Worm (Caenorhabditis elegans) whole organism, young adult: ENCODE measurements around the gene ddo-2.

Experiments used
- C06A6.2 ChIP-seq: fragments of 200-800 bp; sonication (Bioruptor generic); conservative IDR thresholded peaks from 2 replicates; pipeline ENCODE4 v1.3.6; 2022; ENCODE audit warnings: missing genetic modification characterization, missing compliant biosample characterization
- C17E4.6 ChIP-seq: fragments of 200-800 bp; sonication (Bioruptor generic); IDR thresholded peaks from 2 replicates; pipeline ENCODE4 v1.3.6; 2022; ENCODE audit warnings: missing genetic modification reagents, missing genetic modification characterization, missing compliant biosample characterization
- F10E7.11 ChIP-seq: sonication (generic microtip); optimal IDR thresholded peaks from 2 replicates; lab custom pipeline; 2017; ENCODE audit warnings: mild to moderate bottlenecking, missing genetic modification characterization, moderate library complexity, missing compliant biosample characterization
- F37B4.10 ChIP-seq: fragments of 200-800 bp; sonication (Bioruptor generic); IDR thresholded peaks from 2 replicates; pipeline ENCODE4 v1.3.6; 2022; ENCODE audit warnings: missing genetic modification characterization, missing compliant biosample characterization
- F49E8.2 ChIP-seq: sonication (generic microtip); optimal IDR thresholded peaks from 3 replicates; lab custom pipeline; 2017; ENCODE audit warnings: missing genetic modification characterization, mild to moderate bottlenecking, missing compliant biosample characterization, antibody characterized with exemption, moderate library complexity; ENCODE audit not compliant: insufficient read depth
- F55B11.4 ChIP-seq: sonication (generic microtip); optimal IDR thresholded peaks from 2 replicates; lab custom pipeline; 2016; ENCODE audit warnings: missing compliant biosample characterization, missing genetic modification characterization, borderline replicate concordance; ENCODE audit not compliant: insufficient read depth
- K11D2.4 ChIP-seq: fragments of 200-800 bp; sonication (Bioruptor generic); IDR thresholded peaks from 2 replicates; pipeline ENCODE4 v1.3.6; 2022; ENCODE audit warnings: missing genetic modification reagents, missing genetic modification characterization, missing compliant biosample characterization
- Y53G8AR.9 ChIP-seq: fragments of 200-800 bp; sonication (Bioruptor generic); conservative IDR thresholded peaks from 2 replicates; pipeline ENCODE4 v1.3.6; 2022; ENCODE audit warnings: missing genetic modification reagents, missing genetic modification characterization, missing compliant biosample characterization
- ZK185.1 ChIP-seq: sonication (generic microtip); optimal IDR thresholded peaks from 2 replicates; lab custom pipeline; 2016; ENCODE audit warnings: mild to moderate bottlenecking, missing genetic modification characterization, missing compliant biosample characterization; ENCODE audit not compliant: poor library complexity, severe bottlenecking
- ama-1 ChIP-seq, 3 experiments: fragments of 150-350 bp in 1 of 3; sonication (generic microtip) in 2 of 3; optimal IDR thresholded peaks; 2 replicates each; lab custom pipeline; 2014 to 2018; ENCODE audit warnings: missing biosample characterization in 2 of 3, missing genetic modification characterization in 2 of 3, missing genetic modification reagents in 2 of 3
- aptf-2 ChIP-seq: fragments of 200-800 bp; sonication (Bioruptor generic); conservative IDR thresholded peaks from 2 replicates; pipeline ENCODE4 v1.3.6; 2022; ENCODE audit warnings: missing genetic modification reagents, missing genetic modification characterization, missing compliant biosample characterization
- aptf-3 ChIP-seq: fragments of 200-800 bp; sonication (Bioruptor generic); IDR thresholded peaks from 2 replicates; pipeline ENCODE4 v1.3.6; 2022; ENCODE audit warnings: missing genetic modification characterization, missing compliant biosample characterization
- attf-5 ChIP-seq: fragments of 200-800 bp; sonication (Bioruptor generic); optimal IDR thresholded peaks from 2 replicates; lab custom pipeline; 2018; ENCODE audit warnings: mild to moderate bottlenecking, missing genetic modification characterization, missing compliant biosample characterization
- bed-2 ChIP-seq: fragments of 200-800 bp; sonication (Bioruptor generic); IDR thresholded peaks from 2 replicates; pipeline ENCODE4 v1.3.6; 2022; ENCODE audit warnings: missing genetic modification reagents, missing genetic modification characterization, missing compliant biosample characterization
- cebp-1 ChIP-seq, 2 experiments: fragments of 200-800 bp in 1 of 2; sonication (Bioruptor generic) in 1 of 2; sonication (generic microtip) in 1 of 2; IDR thresholded peaks in 1 of 2; optimal IDR thresholded peaks in 1 of 2; 2 replicates each; pipeline versions ENCODE4 v1.3.6 to Lab custom; 2017 to 2022; ENCODE audit warnings: missing compliant biosample characterization in 2 of 2, missing genetic modification characterization in 2 of 2, mild to moderate bottlenecking in 1 of 2, missing genetic modification reagents in 1 of 2, moderate library complexity in 1 of 2
- ceh-27 ChIP-seq: fragments of 200-800 bp; sonication (Bioruptor generic); optimal IDR thresholded peaks from 2 replicates; lab custom pipeline; 2018; ENCODE audit warnings: mild to moderate bottlenecking, missing genetic modification characterization, moderate library complexity, missing compliant biosample characterization
- ceh-79 ChIP-seq: sonication (generic microtip); optimal IDR thresholded peaks from 2 replicates; lab custom pipeline; 2017; ENCODE audit warnings: mild to moderate bottlenecking, missing genetic modification characterization, missing compliant biosample characterization
- ceh-91 ChIP-seq: fragments of 200-800 bp; sonication (Bioruptor generic); IDR thresholded peaks from 2 replicates; pipeline ENCODE4 v1.3.6; 2022; ENCODE audit warnings: missing genetic modification reagents, missing genetic modification characterization, missing compliant biosample characterization
- chd-7 ChIP-seq: sonication (generic microtip); optimal IDR thresholded peaks from 2 replicates; lab custom pipeline; 2016; ENCODE audit warnings: mild to moderate bottlenecking, missing genetic modification characterization, moderate library complexity, missing compliant biosample characterization
- dpff-1 ChIP-seq: sonication (generic microtip); optimal IDR thresholded peaks from 2 replicates; lab custom pipeline; 2017; ENCODE audit warnings: mild to moderate bottlenecking, missing genetic modification characterization, missing compliant biosample characterization
- egl-44 ChIP-seq: fragments of 200-800 bp; sonication (Bioruptor generic); IDR thresholded peaks from 2 replicates; pipeline ENCODE4 v1.3.6; 2022; ENCODE audit warnings: missing genetic modification reagents, missing genetic modification characterization, missing compliant biosample characterization
- ets-4 ChIP-seq: fragments of 200-800 bp; sonication (Bioruptor generic); optimal IDR thresholded peaks from 2 replicates; lab custom pipeline; 2018; ENCODE audit warnings: mild to moderate bottlenecking, missing genetic modification characterization, missing compliant biosample characterization
- hsf-1 ChIP-seq: fragments of 200-800 bp; sonication (Bioruptor generic); IDR thresholded peaks from 2 replicates; pipeline ENCODE4 v1.3.6; 2022; ENCODE audit warnings: missing genetic modification reagents, missing genetic modification characterization, missing compliant biosample characterization
- lag-1 ChIP-seq: fragments of 200-800 bp; sonication (Bioruptor generic); IDR thresholded peaks from 2 replicates; pipeline ENCODE4 v1.3.6; 2022; ENCODE audit warnings: missing genetic modification reagents, missing genetic modification characterization, missing compliant biosample characterization
- lin-26 ChIP-seq: fragments of 200-800 bp; sonication (Bioruptor generic); IDR thresholded peaks from 2 replicates; pipeline ENCODE4 v1.3.6; 2022; ENCODE audit warnings: missing genetic modification reagents, missing genetic modification characterization, missing compliant biosample characterization
- lin-54 ChIP-seq: fragments of 200-800 bp; sonication (Bioruptor generic); optimal IDR thresholded peaks from 2 replicates; lab custom pipeline; 2018; ENCODE audit warnings: mild to moderate bottlenecking, missing genetic modification characterization, missing compliant biosample characterization
- madf-3 ChIP-seq: fragments of 200-800 bp; sonication (Bioruptor generic); IDR thresholded peaks from 2 replicates; pipeline ENCODE4 v1.3.6; 2022; ENCODE audit warnings: missing genetic modification reagents, missing genetic modification characterization, missing compliant biosample characterization
- mel-28 ChIP-seq: sonication (generic microtip); optimal IDR thresholded peaks from 2 replicates; lab custom pipeline; 2016; ENCODE audit warnings: borderline replicate concordance, mild to moderate bottlenecking, missing genetic modification characterization, missing compliant biosample characterization
- mes-4 ChIP-seq: sonication (generic microtip); optimal IDR thresholded peaks from 2 replicates; lab custom pipeline; 2016; ENCODE audit warnings: missing genotype, missing genetic modification characterization, missing compliant biosample characterization
- mxl-1 ChIP-seq: sonication (generic microtip); optimal IDR thresholded peaks from 2 replicates; lab custom pipeline; 2016; ENCODE audit warnings: missing genetic modification characterization, missing compliant biosample characterization
- nfya-1 ChIP-seq: sonication (generic microtip); optimal IDR thresholded peaks from 2 replicates; lab custom pipeline; 2017; ENCODE audit warnings: antibody characterized with exemption, missing compliant biosample characterization, missing genetic modification characterization, borderline replicate concordance; ENCODE audit not compliant: insufficient read depth
- nfya-2 ChIP-seq: fragments of 200-800 bp; sonication (Bioruptor generic); IDR thresholded peaks from 2 replicates; pipeline ENCODE4 v1.3.6; 2022; ENCODE audit warnings: missing genetic modification reagents, missing genetic modification characterization, missing compliant biosample characterization
- nhr-120 ChIP-seq: fragments of 200-800 bp; sonication (Bioruptor generic); IDR thresholded peaks from 2 replicates; pipeline ENCODE4 v1.3.6; 2022; ENCODE audit warnings: missing genetic modification characterization, missing compliant biosample characterization
- nhr-80 ChIP-seq: sonication (generic microtip); optimal IDR thresholded peaks from 2 replicates; lab custom pipeline; 2016; ENCODE audit warnings: missing genetic modification characterization, missing compliant biosample characterization
- rec-8 ChIP-seq, 2 experiments: sonication (generic microtip); optimal IDR thresholded peaks; 2 replicates each; lab custom pipeline; 2016; ENCODE audit warnings: mild to moderate bottlenecking in 2 of 2, missing genetic modification characterization in 2 of 2, missing genetic modification reagents in 2 of 2, missing genotype in 2 of 2, missing biosample characterization in 1 of 2, missing compliant biosample characterization in 1 of 2, moderate library complexity in 1 of 2
- snpc-1.1 ChIP-seq: sonication (generic microtip); optimal IDR thresholded peaks from 2 replicates; lab custom pipeline; 2017; ENCODE audit warnings: missing genetic modification characterization, mild to moderate bottlenecking, missing compliant biosample characterization, antibody characterized with exemption, moderate library complexity, missing genotype, missing genetic modification reagents; ENCODE audit not compliant: insufficient read depth
- somi-1 ChIP-seq: fragments of 200-800 bp; sonication (Bioruptor generic); optimal IDR thresholded peaks from 2 replicates; lab custom pipeline; 2018; ENCODE audit warnings: mild to moderate bottlenecking, missing genetic modification characterization, missing compliant biosample characterization
- sptf-2 ChIP-seq: fragments of 200-800 bp; sonication (Bioruptor generic); optimal IDR thresholded peaks from 2 replicates; lab custom pipeline; 2018; ENCODE audit warnings: mild to moderate bottlenecking, missing genetic modification characterization, missing compliant biosample characterization
- tbp1 ChIP-seq: fragments of 200-800 bp; sonication (Bioruptor generic); optimal IDR thresholded peaks from 2 replicates; lab custom pipeline; 2018; ENCODE audit warnings: mild to moderate bottlenecking, missing genetic modification characterization, missing compliant biosample characterization
- unc-62 ChIP-seq: fragments of 150-350 bp; optimal IDR thresholded peaks from 2 replicates; lab custom pipeline; 2014; ENCODE audit warnings: missing biosample characterization, missing genetic modification reagents, missing genetic modification characterization
- xnd-1 ChIP-seq: sonication (generic microtip); optimal IDR thresholded peaks from 2 replicates; lab custom pipeline; 2016; ENCODE audit warnings: missing genotype, missing genetic modification reagents, missing genetic modification characterization, missing compliant biosample characterization
- zim-3 ChIP-seq: sonication (generic microtip); optimal IDR thresholded peaks from 2 replicates; lab custom pipeline; 2017; ENCODE audit warnings: mild to moderate bottlenecking, missing genetic modification characterization, moderate library complexity, missing compliant biosample characterization
- ztf-18 ChIP-seq: sonication (generic microtip); optimal IDR thresholded peaks from 2 replicates; lab custom pipeline; 2016; ENCODE audit warnings: missing genotype, mild to moderate bottlenecking, missing genetic modification characterization, missing compliant biosample characterization
- ztf-28 ChIP-seq: fragments of 200-800 bp; sonication (Bioruptor generic); IDR thresholded peaks from 2 replicates; pipeline ENCODE4 v1.3.6; 2022; ENCODE audit warnings: missing genetic modification reagents, missing genetic modification characterization, missing compliant biosample characterization
- ztf-3 ChIP-seq: fragments of 200-800 bp; sonication (Bioruptor generic); optimal IDR thresholded peaks from 2 replicates; lab custom pipeline; 2018; ENCODE audit warnings: mild to moderate bottlenecking, missing genetic modification characterization, missing compliant biosample characterization
- ztf-6 ChIP-seq: fragments of 200-800 bp; sonication (Bioruptor generic); IDR thresholded peaks from 2 replicates; pipeline ENCODE4 v1.3.6; 2022; ENCODE audit warnings: missing genetic modification reagents, missing genetic modification characterization, missing compliant biosample characterization

The ddo-2 gene

ce11 chrV:7415780-7416428, 19.6 kb downstream of the ddo-2 start, which contains the start of gene F18E3.13 (continued):
- TF ChIP-seq ztf-28 (GFP tag; lab: Robert Waterston, UW) (no peak), ama-1 (optimal IDR thresholded peaks at IDR 0.05; lab: Kevin White, UChicago) (peak; percentile 96), ama-1 (GFP tag; optimal IDR thresholded peaks at IDR 0.05; lab: Kevin White, UChicago) (no peak), lin-54 (GFP tag; lab: Kevin White, UChicago) (no peak), egl-44 (no peak), nfya-1 (tag; lab: Kevin White, UChicago) (no peak), bed-2 (GFP tag; lab: Robert Waterston, UW) (no peak), madf-3 (no peak), xnd-1 (tag; lab: Kevin White, UChicago) (no peak), ztf-6 (GFP tag; lab: Robert Waterston, UW) (no peak), F37B4.10 (GFP tag; lab: Robert Waterston, UW) (no peak), attf-5 (GFP tag; lab: Kevin White, UChicago) (no peak), snpc-1.1 (tag; lab: Kevin White, UChicago) (no peak), F55B11.4 (tag; lab: Kevin White, UChicago) (no peak), K11D2.4 (GFP tag; lab: Robert Waterston, UW) (0 out of 2 replicates have a peak, but pooled peaks have one; percentile 13), ztf-3 (GFP tag; lab: Kevin White, UChicago) (no peak), Y53G8AR.9 (GFP tag; lab: Robert Waterston, UW) (0 out of 2 replicates have a peak, but pooled peaks have one; percentile 33), mes-4 (no peak), F49E8.2 (tag; lab: Kevin White, UChicago) (no peak), nfya-2 (GFP tag; lab: Robert Waterston, UW) (no peak), aptf-2 (GFP tag; lab: Robert Waterston, UW) (no peak), ztf-18 (tag; lab: Kevin White, UChicago) (no peak), C17E4.6 (GFP tag; lab: Robert Waterston, UW) (no peak), lag-1 (GFP tag; lab: Robert Waterston, UW) (no peak), nhr-80 (no peak), ceh-27 (GFP tag; lab: Kevin White, UChicago) (no peak), ceh-91 (GFP tag; lab: Robert Waterston, UW) (no peak), lin-26 (0 out of 2 replicates have a peak, but pooled peaks have one; percentile 27), somi-1 (peak; percentile 76), aptf-3 (GFP tag; lab: Robert Waterston, UW) (no peak), tbp1 (no peak), ets-4 (GFP tag; lab: Kevin White, UChicago) (no peak), unc-62 (no peak), dpff-1 (tag; lab: Kevin White, UChicago) (no peak), sptf-2 (GFP tag; lab: Kevin White, UChicago) (no peak), mel-28 (tag; lab: Kevin White, UChicago) (no peak), zim-3 (tag; lab: Kevin White, UChicago) (no peak), nhr-120 (GFP tag; lab: Robert Waterston, UW) (no peak), mxl-1 (tag; lab: Kevin White, UChicago) (no peak), chd-7 (peak; percentile 7), ZK185.1 (tag; lab: Kevin White, UChicago) (peak; percentile 43), F10E7.11 (tag; lab: Kevin White, UChicago) (no peak), rec-8 (tag; optimal IDR thresholded peaks at IDR 0.05; lab: Kevin White, UChicago) (no peak), ceh-79 (tag; lab: Kevin White, UChicago) (no peak), C06A6.2 (GFP tag; lab: Robert Waterston, UW) (peak; percentile 34; the same call in 1 of the 2 replicates), hsf-1 (GFP tag; lab: Robert Waterston, UW) (no peak), cebp-1 (GFP tag; IDR thresholded peaks at IDR 0.05; lab: Robert Waterston, UW) (no peak), cebp-1 (tag; optimal IDR thresholded peaks at IDR 0.05; lab: Kevin White, UChicago) (no peak)
